Worm (Caenorhabditis elegans) whole organism, L4/young adult: ENCODE data around the gene romo-1.

Experiments used
- W03F9.2 ChIP-seq: fragments of 150-350 bp; optimal IDR thresholded peaks from 2 replicates; lab custom pipeline; 2014; ENCODE audit warnings: missing biosample characterization, missing genetic modification characterization
- dao-5 ChIP-seq: sonication (generic microtip); optimal IDR thresholded peaks from 2 replicates; lab custom pipeline; 2016; ENCODE audit warnings: missing genotype, missing genetic modification characterization, moderate library complexity, missing compliant biosample characterization
- him-1 ChIP-seq: sonication (generic microtip); optimal IDR thresholded peaks from 2 replicates; lab custom pipeline; 2016; ENCODE audit warnings: missing genotype, missing genetic modification reagents, missing genetic modification characterization, missing compliant biosample characterization

The romo-1 gene

ce11 chrII:13193563-13194103, 44.1 kb downstream of the romo-1 start:
- TF ChIP-seq W03F9.2 (tag; lab: Kevin White, UChicago) (no peak), him-1 (no peak), dao-5 (no peak)

- TF ChIP-seq him-1 (no peak), dao-5 (no peak)
Measured at ce11 chrII:13190412-13190811, 47.3 kb downstream of the romo-1 start.

- TF ChIP-seq W03F9.2 (tag; lab: Kevin White, UChicago) (no peak), dao-5 (no peak), him-1 (no peak)
Measured at ce11 chrII:13189363-13189762, 48.3 kb downstream of the romo-1 start.

- TF ChIP-seq him-1: no peak
- no peak for TF ChIP-seq dao-5
- TF ChIP-seq W03F9.2 (tag; lab: Kevin White, UChicago): no peak
Measured at ce11 chrII:13188084-13188483, 49.6 kb downstream of the romo-1 start.
